Fruit fly (Drosophila melanogaster) whole organism, wandering third instar larva: ENCODE measurements around the gene CG11986.

ENCODE experiments used
- Myc ChIP-seq: fragments of >200 bp; optimal IDR thresholded peaks from 2 replicates; lab custom pipeline; 2017
- N ChIP-seq: fragments of >200 bp; optimal IDR thresholded peaks from 2 replicates; lab custom pipeline; 2018; ENCODE audit warnings: missing biosample characterization, missing external identifiers, missing genetic modification characterization
- br ChIP-seq: fragments of 200-800 bp; sonication (Bioruptor generic); optimal IDR thresholded peaks from 2 replicates; lab custom pipeline; 2016; ENCODE audit warnings: missing biosample characterization, missing genetic modification characterization
- dmrt93B ChIP-seq: fragments of 200-800 bp; sonication (Bioruptor generic); optimal IDR thresholded peaks from 2 replicates; lab custom pipeline; 2018; ENCODE audit warnings: missing biosample characterization, mild to moderate bottlenecking, missing genetic modification characterization
- h ChIP-seq: fragments of 200-800 bp; sonication (Bioruptor generic); optimal IDR thresholded peaks from 3 replicates; lab custom pipeline; 2016; ENCODE audit warnings: missing biosample characterization, mild to moderate bottlenecking, missing genetic modification characterization
- psq ChIP-seq: fragments of 200-800 bp; sonication (Bioruptor generic); optimal IDR thresholded peaks from 3 replicates; lab custom pipeline; 2017; ENCODE audit warnings: missing biosample characterization, mild to moderate bottlenecking, missing genetic modification characterization, moderate library complexity

dm6 chr3R:8965546-8965945, 49.7 kb upstream of the CG11986 start:
- no peak for TF ChIP-seq br
- TF ChIP-seq dmrt93B (GFP tag; lab: Kevin White, UChicago) = no peak
- TF ChIP-seq psq (GFP tag; lab: Kevin White, UChicago) = no peak
- TF ChIP-seq Myc = no peak
- no peak for TF ChIP-seq h (GFP tag; lab: Kevin White, UChicago)
- TF ChIP-seq N (GFP tag; lab: Kevin White, UChicago) = no peak
